Worm (Caenorhabditis elegans) whole organism, L4 larva: ENCODE results near the gene K09C4.7.

ENCODE experiments used
- F44E2.7 ChIP-seq: fragments of 200-800 bp; sonication (Bioruptor generic); IDR thresholded peaks from 2 replicates; pipeline ENCODE4 v2.1.2; 2022; ENCODE audit warnings: missing genetic modification characterization, missing compliant biosample characterization
- aha-1 ChIP-seq: fragments of 150-350 bp; peaks from one replicate; lab custom pipeline; 2014; ENCODE audit warnings: missing biosample characterization, missing genetic modification characterization
- ama-1 ChIP-seq: fragments of 150-350 bp; optimal IDR thresholded peaks from 2 replicates; lab custom pipeline; 2014; ENCODE audit warnings: inconsistent platforms, mixed read lengths
- lin-15B ChIP-seq: fragments of 150-350 bp; sonication (generic microtip); optimal IDR thresholded peaks from 3 replicates; lab custom pipeline; 2014; ENCODE audit warnings: missing biosample characterization, missing genetic modification characterization
- skn-1 ChIP-seq: fragments of 150-350 bp; optimal IDR thresholded peaks from 2 replicates; lab custom pipeline; 2014; ENCODE audit warnings: missing biosample characterization, missing genetic modification characterization
- zfp-2 ChIP-seq: sonication (generic microtip); optimal IDR thresholded peaks from 2 replicates; lab custom pipeline; 2016; ENCODE audit warnings: mild to moderate bottlenecking, missing genetic modification characterization, missing compliant biosample characterization

DNA sequence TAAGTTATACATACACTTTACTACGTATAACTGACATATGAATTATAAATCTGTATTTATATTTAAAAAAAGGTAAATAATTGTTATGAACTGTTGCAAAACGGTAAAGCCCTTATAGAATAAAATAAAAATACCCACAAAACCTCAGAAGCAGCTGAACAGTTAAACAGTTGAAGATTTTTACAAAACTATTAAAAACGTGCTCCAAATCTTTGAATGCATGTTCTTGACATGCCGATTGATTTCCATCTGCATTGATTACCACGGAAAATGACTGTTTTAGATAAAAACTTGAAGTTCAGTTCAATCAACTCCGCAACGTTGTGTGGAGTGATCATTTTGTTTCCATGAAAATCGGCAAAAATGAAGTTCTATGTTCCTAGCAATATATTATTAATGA is 31.4 kb downstream of the K09C4.7 start, which contains the start of gene F11D5.7:
- TF ChIP-seq zfp-2 (tag; lab: Kevin White, UChicago) (no peak), ama-1 (lab: Kevin White, UChicago) (no peak), F44E2.7 (no peak), lin-15B (no peak), skn-1 (no peak), aha-1 (tag; lab: Kevin White, UChicago) (no peak)
